Fruit fly (Drosophila melanogaster) whole organism, embryonic: ENCODE data around the gene CG33230.

ENCODE experiments used
- Abd-B ChIP-seq: fragments of 200-800 bp; sonication (Bioruptor generic); optimal IDR thresholded peaks from 2 replicates; lab custom pipeline; 2018; ENCODE audit warnings: missing biosample characterization, mild to moderate bottlenecking, missing genetic modification characterization, moderate library complexity
- Aef1 ChIP-seq: fragments of 200-800 bp; sonication (Bioruptor generic); IDR thresholded peaks from 3 replicates; pipeline ENCODE4 v1.3.6; 2022; ENCODE audit warnings: missing biosample characterization, missing genetic modification characterization
- Asciz ChIP-seq: fragments of 200-800 bp; sonication (Bioruptor generic); optimal IDR thresholded peaks from 2 replicates; lab custom pipeline; 2017; ENCODE audit warnings: missing biosample characterization, mild to moderate bottlenecking, missing genetic modification characterization, missing genetic modification reagents
- B-H2 ChIP-seq: fragments of 200-800 bp; sonication (Bioruptor generic); optimal IDR thresholded peaks from 2 replicates; lab custom pipeline; 2018; ENCODE audit warnings: missing biosample characterization, mild to moderate bottlenecking, missing genetic modification characterization
- Blimp-1 ChIP-seq: fragments of 200-800 bp; sonication (Bioruptor generic); optimal IDR thresholded peaks from 3 replicates; lab custom pipeline; 2018; ENCODE audit warnings: missing biosample characterization, missing genetic modification characterization, mild to moderate bottlenecking, moderate library complexity, missing genetic modification reagents
- CG1233 ChIP-seq: fragments of 200-800 bp; sonication (Bioruptor generic); optimal IDR thresholded peaks from 4 replicates; lab custom pipeline; 2018; ENCODE audit warnings: missing biosample characterization, mild to moderate bottlenecking, missing genetic modification characterization
- CG12744 ChIP-seq: fragments of 200-800 bp; sonication (Bioruptor generic); optimal IDR thresholded peaks from 2 replicates; lab custom pipeline; 2016; ENCODE audit warnings: missing biosample characterization, missing genetic modification characterization
- CG1529 ChIP-seq: fragments of 200-800 bp; sonication (Bioruptor generic); optimal IDR thresholded peaks from 3 replicates; lab custom pipeline; 2018; ENCODE audit warnings: missing biosample characterization, missing genetic modification characterization
- CG1603 ChIP-seq: fragments of 200-800 bp; sonication (Bioruptor generic); optimal IDR thresholded peaks from 2 replicates; lab custom pipeline; 2019; ENCODE audit warnings: missing biosample characterization, mild to moderate bottlenecking, missing genetic modification characterization, moderate library complexity
- CG16815 ChIP-seq: fragments of 200-800 bp; sonication (Bioruptor generic); optimal IDR thresholded peaks from 3 replicates; lab custom pipeline; 2017; ENCODE audit warnings: missing biosample characterization, mild to moderate bottlenecking, missing genetic modification characterization
- CG18262 ChIP-seq: fragments of 200-800 bp; optimal IDR thresholded peaks from 3 replicates; lab custom pipeline; 2019; ENCODE audit warnings: missing biosample characterization, mild to moderate bottlenecking, missing genetic modification characterization, moderate library complexity
- CG2199 ChIP-seq: fragments of 200-800 bp; sonication (Bioruptor generic); IDR thresholded peaks from 3 replicates; pipeline ENCODE4 v1.3.6; 2022; ENCODE audit warnings: missing biosample characterization, missing genetic modification characterization
- CG2202 ChIP-seq: fragments of 200-800 bp; sonication (Bioruptor generic); optimal IDR thresholded peaks from 2 replicates; lab custom pipeline; 2018; ENCODE audit warnings: missing biosample characterization, mild to moderate bottlenecking, missing genetic modification characterization
- CG3163 ChIP-seq: fragments of 200-800 bp; sonication (Bioruptor generic); optimal IDR thresholded peaks from 3 replicates; lab custom pipeline; 2016; ENCODE audit warnings: missing biosample characterization, missing genetic modification characterization
- CG33213 ChIP-seq: fragments of 200-800 bp; sonication (Bioruptor generic); optimal IDR thresholded peaks from 3 replicates; lab custom pipeline; 2016; ENCODE audit warnings: missing biosample characterization, missing genetic modification characterization
- CG42726 ChIP-seq: fragments of 200-800 bp; sonication (Bioruptor generic); IDR thresholded peaks from 2 replicates; pipeline ENCODE4 v1.3.6; 2022; ENCODE audit warnings: missing biosample characterization, missing genetic modification characterization; ENCODE audit not compliant: partially characterized antibody
- CG4282 ChIP-seq: fragments of 200-800 bp; sonication (Bioruptor generic); optimal IDR thresholded peaks from 2 replicates; lab custom pipeline; 2016; ENCODE audit warnings: missing biosample characterization, missing genetic modification characterization
- CG5245 ChIP-seq: fragments of 200-800 bp; sonication (Bioruptor generic); optimal IDR thresholded peaks from 3 replicates; lab custom pipeline; 2016; ENCODE audit warnings: missing biosample characterization, missing genetic modification characterization
- CG6791 ChIP-seq: fragments of 200-800 bp; sonication (Bioruptor generic); IDR thresholded peaks from 3 replicates; pipeline ENCODE4 v1.3.6; 2022; ENCODE audit warnings: missing biosample characterization, missing genetic modification characterization; ENCODE audit not compliant: partially characterized antibody
- CG8290 ChIP-seq, 3 experiments: fragments of 200-800 bp; sonication (Bioruptor generic); optimal IDR thresholded peaks; 2 replicates each; lab custom pipeline; 2016 to 2019; ENCODE audit warnings: missing biosample characterization in 3 of 3, missing genetic modification characterization in 3 of 3, mild to moderate bottlenecking in 2 of 3, moderate library complexity in 1 of 3
- CG8924 ChIP-seq: fragments of 200-800 bp; optimal IDR thresholded peaks from 3 replicates; lab custom pipeline; 2019; ENCODE audit warnings: missing biosample characterization, mild to moderate bottlenecking, missing genetic modification characterization, moderate library complexity
- CG9932 ChIP-seq: fragments of 200-800 bp; sonication (Bioruptor generic); IDR thresholded peaks from 2 replicates; pipeline ENCODE4 v1.3.6; 2022; ENCODE audit warnings: missing biosample characterization, missing genetic modification characterization
- CkIIα-i1 ChIP-seq: fragments of 200-800 bp; sonication (Bioruptor generic); IDR thresholded peaks from 2 replicates; pipeline ENCODE4 v1.3.6; 2022; ENCODE audit warnings: missing biosample characterization, missing genetic modification characterization
- CrebB ChIP-seq: fragments of 200-800 bp; sonication (Bioruptor generic); optimal IDR thresholded peaks from 3 replicates; lab custom pipeline; 2018; ENCODE audit warnings: missing biosample characterization, mild to moderate bottlenecking, missing genetic modification characterization
- Dfd ChIP-seq, 2 experiments: fragments of >200 bp; optimal IDR thresholded peaks; 2 replicates each; lab custom pipeline; 2017; ENCODE audit warnings: missing biosample characterization in 2 of 2, missing genetic modification characterization in 2 of 2
- ERR ChIP-seq: fragments of 200-800 bp; sonication (Bioruptor generic); optimal IDR thresholded peaks from 2 replicates; lab custom pipeline; 2016; ENCODE audit warnings: missing biosample characterization, missing genetic modification characterization
- H2.0 ChIP-seq: fragments of 200-800 bp; sonication (Bioruptor generic); IDR thresholded peaks from 2 replicates; pipeline ENCODE4 v1.3.6; 2022; ENCODE audit warnings: missing biosample characterization, missing genetic modification characterization
- HLHmδ ChIP-seq: fragments of 200-800 bp; sonication (Bioruptor generic); optimal IDR thresholded peaks from 2 replicates; lab custom pipeline; 2018; ENCODE audit warnings: missing biosample characterization, mild to moderate bottlenecking, missing genetic modification characterization, moderate library complexity
- HmgZ ChIP-seq: fragments of 200-800 bp; sonication (Bioruptor generic); optimal IDR thresholded peaks from 2 replicates; lab custom pipeline; 2018; ENCODE audit warnings: missing biosample characterization, mild to moderate bottlenecking, missing genetic modification characterization
- Hsf ChIP-seq: fragments of 200-800 bp; sonication (Bioruptor generic); optimal IDR thresholded peaks from 3 replicates; lab custom pipeline; 2016; ENCODE audit warnings: missing biosample characterization, missing genetic modification characterization
- Ravus ChIP-seq: fragments of 200-800 bp; sonication (Bioruptor generic); IDR thresholded peaks from 2 replicates; pipeline ENCODE4 v1.3.6; 2022; ENCODE audit warnings: missing biosample characterization, missing genetic modification characterization
- TFAM ChIP-seq: fragments of 200-800 bp; sonication (Bioruptor generic); optimal IDR thresholded peaks from 2 replicates; lab custom pipeline; 2017; ENCODE audit warnings: missing biosample characterization, missing genetic modification characterization, inconsistent platforms
- ara ChIP-seq: fragments of 200-800 bp; sonication (Bioruptor generic); IDR thresholded peaks from 2 replicates; pipeline ENCODE4 v1.3.6; 2022; ENCODE audit warnings: missing biosample characterization, missing genetic modification characterization
- dan ChIP-seq: fragments of 200-800 bp; sonication (Bioruptor generic); IDR thresholded peaks from 2 replicates; pipeline ENCODE4 v1.3.6; 2022; ENCODE audit warnings: missing biosample characterization, missing genetic modification characterization
- dati ChIP-seq: fragments of 200-800 bp; sonication (Bioruptor generic); IDR thresholded peaks from 2 replicates; pipeline ENCODE4 v1.3.6; 2022; ENCODE audit warnings: missing biosample characterization, missing genetic modification characterization
- exex ChIP-seq: fragments of 200-800 bp; sonication (Bioruptor generic); optimal IDR thresholded peaks from 4 replicates; lab custom pipeline; 2018; ENCODE audit warnings: missing biosample characterization, mild to moderate bottlenecking, missing genetic modification characterization, moderate library complexity
- eyg ChIP-seq: fragments of 200-800 bp; sonication (Bioruptor generic); optimal IDR thresholded peaks from 3 replicates; lab custom pipeline; 2016; ENCODE audit warnings: missing biosample characterization, missing genetic modification characterization
- gsb ChIP-seq: fragments of 200-800 bp; sonication (Bioruptor generic); IDR thresholded peaks from 2 replicates; pipeline ENCODE4 v1.3.6; 2022; ENCODE audit warnings: missing biosample characterization, missing genetic modification characterization
- h ChIP-seq: fragments of >200 bp; optimal IDR thresholded peaks from 2 replicates; lab custom pipeline; 2017
- hbn ChIP-seq: fragments of 200-800 bp; sonication (Bioruptor generic); IDR thresholded peaks from 2 replicates; pipeline ENCODE4 v1.3.6; 2022; ENCODE audit warnings: missing biosample characterization, missing genetic modification characterization; ENCODE audit not compliant: partially characterized antibody
- ind ChIP-seq: fragments of 200-800 bp; sonication (Bioruptor generic); optimal IDR thresholded peaks from 3 replicates; lab custom pipeline; 2016; ENCODE audit warnings: missing biosample characterization, missing genetic modification characterization
- jumu ChIP-seq: fragments of 200-800 bp; sonication (Bioruptor generic); optimal IDR thresholded peaks from 3 replicates; lab custom pipeline; 2016; ENCODE audit warnings: missing biosample characterization, missing genetic modification characterization
- lab ChIP-seq: fragments of 200-800 bp; sonication (Bioruptor generic); optimal IDR thresholded peaks from 3 replicates; lab custom pipeline; 2017; ENCODE audit warnings: missing biosample characterization, missing genetic modification characterization, mild to moderate bottlenecking, moderate library complexity, missing genetic modification reagents
- p53 ChIP-seq: fragments of 200-800 bp; sonication (Bioruptor generic); optimal IDR thresholded peaks from 2 replicates; lab custom pipeline; 2016; ENCODE audit warnings: missing biosample characterization, missing genetic modification characterization
- pb ChIP-seq: fragments of 200-800 bp; sonication (Bioruptor generic); optimal IDR thresholded peaks from 3 replicates; lab custom pipeline; 2016; ENCODE audit warnings: missing biosample characterization, missing genetic modification characterization
- sens ChIP-seq: fragments of 200-800 bp; sonication (Bioruptor generic); peaks from one replicate; lab custom pipeline; 2016; ENCODE audit warnings: missing biosample characterization, missing genetic modification characterization
- shn ChIP-seq: fragments of 200-800 bp; sonication (Bioruptor generic); optimal IDR thresholded peaks from 3 replicates; lab custom pipeline; 2016; ENCODE audit warnings: missing biosample characterization, missing genetic modification characterization
- tin ChIP-seq: fragments of 200-800 bp; sonication (Bioruptor generic); optimal IDR thresholded peaks from 3 replicates; lab custom pipeline; 2016; ENCODE audit warnings: missing biosample characterization, missing genetic modification characterization
- tup ChIP-seq: fragments of 200-800 bp; sonication (Bioruptor generic); optimal IDR thresholded peaks from 2 replicates; lab custom pipeline; 2016; ENCODE audit warnings: missing biosample characterization, mild to moderate bottlenecking, missing genetic modification characterization, moderate library complexity
- wdn ChIP-seq: fragments of 200-800 bp; sonication (Bioruptor generic); IDR thresholded peaks from 2 replicates; pipeline ENCODE4 v1.3.6; 2022; ENCODE audit warnings: missing biosample characterization, missing genetic modification characterization

Gene CG33230

DNA sequence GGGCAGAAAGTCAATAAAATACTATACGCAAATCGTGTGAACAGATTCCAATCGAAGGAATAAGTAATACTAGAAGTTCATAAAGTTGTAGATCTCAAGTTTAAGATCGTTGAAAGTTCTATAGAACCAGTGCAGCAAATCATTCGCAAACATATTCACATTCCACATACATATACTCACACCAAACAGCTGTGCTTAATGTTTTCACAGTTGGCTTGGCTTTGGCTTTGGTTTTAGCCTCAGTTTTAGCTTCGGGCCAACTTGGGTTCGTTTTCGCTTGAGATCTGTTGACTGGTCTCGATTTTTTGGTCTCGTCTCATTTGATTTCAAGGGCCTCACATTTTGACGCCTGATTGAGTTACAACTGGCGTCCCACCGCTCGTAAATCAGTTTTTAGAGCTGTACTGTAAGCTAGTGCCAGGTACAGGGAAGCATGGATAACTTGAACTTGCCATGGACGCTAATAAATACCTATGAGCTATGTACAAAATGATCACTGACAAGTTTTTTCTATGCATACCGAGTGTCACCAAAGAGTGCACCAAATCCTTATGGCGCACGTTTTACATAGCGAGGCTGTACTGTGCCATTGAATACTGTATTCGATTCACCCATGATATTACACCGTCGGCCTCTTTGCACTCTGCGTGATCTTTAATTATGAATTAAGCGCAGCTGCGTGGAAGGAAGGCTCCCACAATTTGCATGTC lies 30.9 kb upstream of the CG33230 start (continued):
- TF ChIP-seq CG3163 (GFP tag; lab: Kevin White, UChicago) (peak; percentile 51), Dfd (GFP tag; optimal IDR thresholded peaks at IDR 0.05; lab: Kevin White, UChicago) (no peak), CrebB (peak; percentile 50), CG5245 (GFP tag; lab: Kevin White, UChicago) (peak; percentile 91), tup (peak; percentile 44), CG12744 (peak; percentile 43), tin (GFP tag; lab: Kevin White, UChicago) (peak; percentile 90), CG42726 (no peak), exex (tag; lab: Kevin White, UChicago) (peak; percentile 11), CG9932 (peak; percentile 90), Aef1 (GFP tag; lab: Robert Waterston, UW) (peak; percentile 90), Blimp-1 (GFP tag; lab: Kevin White, UChicago) (peak; percentile 72), ara (GFP tag; lab: Robert Waterston, UW) (peak; percentile 76), eyg (GFP tag; lab: Kevin White, UChicago) (peak; percentile 77), Hsf (peak; percentile 72), CG16815 (GFP tag; lab: Kevin White, UChicago) (peak; percentile 42), CG2202 (tag; lab: Kevin White, UChicago) (no peak), dan (GFP tag; lab: Robert Waterston, UW) (peak; percentile 64), TFAM (GFP tag; lab: Kevin White, UChicago) (no peak), hbn (no peak), jumu (GFP tag; lab: Kevin White, UChicago) (peak; percentile 65), CkIIα-i1 (GFP tag; lab: Robert Waterston, UW) (peak; percentile 81), CG1233 (peak; percentile 74), sens (GFP tag; lab: Kevin White, UChicago) (peak; percentile 93), H2.0 (GFP tag; lab: Robert Waterston, UW) (peak; percentile 88), Asciz (GFP tag; lab: Kevin White, UChicago) (peak; percentile 44), CG1529 (peak; percentile 22), CG8290 (GFP tag; optimal IDR thresholded peaks at IDR 0.05; lab: Kevin White, UChicago) (peak; percentile 69), CG8290 (tag; optimal IDR thresholded peaks at IDR 0.05; lab: Kevin White, UChicago) (peak in 1 of 2 experiments; percentile 97), shn (GFP tag; lab: Kevin White, UChicago) (peak; percentile 71), B-H2 (GFP tag; lab: Kevin White, UChicago) (no peak), Abd-B (GFP tag; lab: Kevin White, UChicago) (peak; percentile 78), HLHmδ (GFP tag; lab: Kevin White, UChicago) (no peak), CG6791 (GFP tag; lab: Robert Waterston, UW) (no peak), CG2199 (GFP tag; lab: Robert Waterston, UW) (0 out of 3 replicates have a peak, but pooled peaks have one; percentile 71), CG1603 (tag; lab: Kevin White, UChicago) (peak; percentile 86), p53 (GFP tag; lab: Kevin White, UChicago) (no peak), pb (peak; percentile 75), HmgZ (tag; lab: Kevin White, UChicago) (peak; percentile 82), CG33213 (GFP tag; lab: Kevin White, UChicago) (peak; percentile 69), ind (peak; percentile 92), lab (GFP tag; lab: Kevin White, UChicago) (peak; percentile 91), gsb (GFP tag; lab: Robert Waterston, UW) (peak; percentile 88), CG18262 (tag; lab: Kevin White, UChicago) (peak; percentile 66), CG4282 (GFP tag; lab: Kevin White, UChicago) (peak; percentile 47), h (no peak), CG8924 (tag; lab: Kevin White, UChicago) (peak; percentile 62), wdn (GFP tag; lab: Robert Waterston, UW) (peak; percentile 77), Ravus (GFP tag; lab: Robert Waterston, UW) (peak; percentile 78), dati (GFP tag; lab: Robert Waterston, UW) (peak; percentile 69), ERR (GFP tag; lab: Kevin White, UChicago) (peak; percentile 65)
